Fruit fly (Drosophila melanogaster) whole organism, wandering third instar larva: ENCODE data around the gene Srlp.

Experiments used
- Abd-B ChIP-seq: fragments of >200 bp; optimal IDR thresholded peaks from 2 replicates; lab custom pipeline; 2017; ENCODE audit warnings: missing biosample characterization, missing genetic modification characterization
- CG32264 ChIP-seq: fragments of 200-800 bp; sonication (Bioruptor generic); optimal IDR thresholded peaks from 2 replicates; lab custom pipeline; 2016; ENCODE audit warnings: missing biosample characterization, missing genetic modification characterization
- CG9705 ChIP-seq: fragments of 200-800 bp; sonication (Bioruptor generic); optimal IDR thresholded peaks from 2 replicates; lab custom pipeline; 2018; ENCODE audit warnings: missing biosample characterization, mild to moderate bottlenecking, missing genetic modification characterization
- CrebA ChIP-seq: fragments of 200-800 bp; sonication (Bioruptor generic); optimal IDR thresholded peaks from 2 replicates; lab custom pipeline; 2016; ENCODE audit warnings: missing biosample characterization, mild to moderate bottlenecking, missing genetic modification characterization, borderline replicate concordance
- Dfd ChIP-seq: fragments of >200 bp; optimal IDR thresholded peaks from 2 replicates; lab custom pipeline; 2017; ENCODE audit warnings: missing biosample characterization, missing genetic modification characterization
- Dif ChIP-seq: fragments of 200-275, 200-300 bp; sonication (Bioruptor generic); optimal IDR thresholded peaks from 2 replicates; lab custom pipeline; 2018; ENCODE audit warnings: missing biosample characterization, missing genetic modification characterization; ENCODE audit not compliant: partially characterized antibody
- GATAd ChIP-seq: sonication (Bioruptor generic); optimal IDR thresholded peaks from 2 replicates; lab custom pipeline; 2016; ENCODE audit warnings: missing biosample characterization, missing genetic modification characterization
- HLH106 ChIP-seq: fragments of 200-800 bp; optimal IDR thresholded peaks from 3 replicates; lab custom pipeline; 2019; ENCODE audit warnings: missing biosample characterization, mild to moderate bottlenecking, missing genetic modification characterization, moderate library complexity
- Hnf4 ChIP-seq: fragments of 200-800 bp; sonication (Bioruptor generic); optimal IDR thresholded peaks from 2 replicates; lab custom pipeline; 2016; ENCODE audit warnings: missing biosample characterization, mild to moderate bottlenecking, missing genetic modification characterization
- Hr78 ChIP-seq: fragments of >200 bp; optimal IDR thresholded peaks from 2 replicates; lab custom pipeline; 2017; ENCODE audit warnings: missing biosample characterization, missing genetic modification characterization
- Hr83 ChIP-seq: fragments of 200-300 bp; sonication (Bioruptor generic); optimal IDR thresholded peaks from 2 replicates; lab custom pipeline; 2016; ENCODE audit warnings: missing biosample characterization, mild to moderate bottlenecking, missing genetic modification characterization, moderate library complexity; ENCODE audit not compliant: poor library complexity, severe bottlenecking
- Jra ChIP-seq: sonication (Bioruptor generic); optimal IDR thresholded peaks from 2 replicates; lab custom pipeline; 2016; ENCODE audit warnings: missing biosample characterization, missing genetic modification characterization
- Mio ChIP-seq: sonication (Bioruptor generic); optimal IDR thresholded peaks from 2 replicates; lab custom pipeline; 2016; ENCODE audit warnings: missing biosample characterization, missing genetic modification characterization
- Myc ChIP-seq: fragments of >200 bp; optimal IDR thresholded peaks from 2 replicates; lab custom pipeline; 2017
- N ChIP-seq: fragments of >200 bp; optimal IDR thresholded peaks from 2 replicates; lab custom pipeline; 2018; ENCODE audit warnings: missing biosample characterization, missing external identifiers, missing genetic modification characterization
- OdsH ChIP-seq: fragments of 200-800 bp; sonication (Bioruptor generic); optimal IDR thresholded peaks from 2 replicates; lab custom pipeline; 2016; ENCODE audit warnings: missing biosample characterization, mild to moderate bottlenecking, missing genetic modification characterization
- Rel ChIP-seq, 2 experiments: fragments of 200-800 bp; sonication (Bioruptor generic) in 1 of 2; optimal IDR thresholded peaks; 2 replicates in 1 of 2; 3 replicates in 1 of 2; lab custom pipeline; 2016 to 2019; ENCODE audit warnings: mild to moderate bottlenecking in 2 of 2, missing biosample characterization in 2 of 2, missing genetic modification characterization in 2 of 2, moderate library complexity in 1 of 2
- Sp1 ChIP-seq: fragments of 200-800 bp; sonication (Bioruptor generic); optimal IDR thresholded peaks from 3 replicates; lab custom pipeline; 2019; ENCODE audit warnings: missing biosample characterization, mild to moderate bottlenecking, missing genetic modification characterization, moderate library complexity
- Vsx2 ChIP-seq: fragments of 200-300, 225-300 bp; sonication (Bioruptor generic); optimal IDR thresholded peaks from 2 replicates; lab custom pipeline; 2018; ENCODE audit warnings: missing biosample characterization, missing genetic modification characterization; ENCODE audit not compliant: partially characterized antibody
- br ChIP-seq: fragments of 200-800 bp; sonication (Bioruptor generic); optimal IDR thresholded peaks from 2 replicates; lab custom pipeline; 2016; ENCODE audit warnings: missing biosample characterization, missing genetic modification characterization
- brk ChIP-seq: fragments of 200-800 bp; sonication (Bioruptor generic); optimal IDR thresholded peaks from 2 replicates; lab custom pipeline; 2016; ENCODE audit warnings: missing biosample characterization, mild to moderate bottlenecking, missing genetic modification characterization
- dl ChIP-seq, 2 experiments: fragments of 175-275, 200-275 bp in 1 of 2; fragments of 200-275 bp in 1 of 2; sonication (Bioruptor generic); optimal IDR thresholded peaks; lab custom pipeline; 2018; ENCODE audit warnings: mild to moderate bottlenecking in 2 of 2, missing biosample characterization in 2 of 2, missing genetic modification characterization in 2 of 2, moderate library complexity in 2 of 2; ENCODE audit not compliant: partially characterized antibody in 2 of 2, insufficient read depth in 1 of 2
- dmrt93B ChIP-seq: fragments of 200-800 bp; sonication (Bioruptor generic); optimal IDR thresholded peaks from 2 replicates; lab custom pipeline; 2018; ENCODE audit warnings: missing biosample characterization, mild to moderate bottlenecking, missing genetic modification characterization
- dsf ChIP-seq: sonication (Bioruptor generic); optimal IDR thresholded peaks from 2 replicates; lab custom pipeline; 2016; ENCODE audit warnings: missing biosample characterization, missing genetic modification characterization, borderline replicate concordance
- ey ChIP-seq: fragments of 200-800 bp; sonication (Bioruptor generic); optimal IDR thresholded peaks from 2 replicates; lab custom pipeline; 2016; ENCODE audit warnings: missing biosample characterization, missing genetic modification characterization
- foxo ChIP-seq, 2 experiments: fragments of 200-800 bp; sonication (Bioruptor generic); optimal IDR thresholded peaks; 2 replicates in 1 of 2; 3 replicates in 1 of 2; lab custom pipeline; 2016 to 2017; ENCODE audit warnings: missing biosample characterization in 2 of 2, missing genetic modification characterization in 2 of 2
- fru ChIP-seq: fragments of 200-800 bp; sonication (Bioruptor generic); optimal IDR thresholded peaks from 3 replicates; lab custom pipeline; 2016; ENCODE audit warnings: missing biosample characterization, mild to moderate bottlenecking, missing genetic modification characterization
- h ChIP-seq: fragments of 200-800 bp; sonication (Bioruptor generic); optimal IDR thresholded peaks from 3 replicates; lab custom pipeline; 2016; ENCODE audit warnings: missing biosample characterization, mild to moderate bottlenecking, missing genetic modification characterization
- jim ChIP-seq: fragments of 175-275, 200-325 bp; sonication (Bioruptor generic); optimal IDR thresholded peaks from 2 replicates; lab custom pipeline; 2016; ENCODE audit warnings: missing biosample characterization, mild to moderate bottlenecking, missing genetic modification characterization
- lola ChIP-seq: fragments of >200 bp; optimal IDR thresholded peaks from 2 replicates; lab custom pipeline; 2017; ENCODE audit warnings: missing biosample characterization, missing genetic modification characterization
- pan ChIP-seq: fragments of >200 bp; optimal IDR thresholded peaks from 2 replicates; lab custom pipeline; 2017
- rgr ChIP-seq: fragments of 200-800 bp; sonication (Bioruptor generic); optimal IDR thresholded peaks from 3 replicates; lab custom pipeline; 2016; ENCODE audit warnings: missing biosample characterization, mild to moderate bottlenecking, missing genetic modification characterization
- sage ChIP-seq: fragments of 200-800 bp; sonication (Bioruptor generic); optimal IDR thresholded peaks from 2 replicates; lab custom pipeline; 2016; ENCODE audit warnings: missing biosample characterization, mild to moderate bottlenecking, missing genetic modification characterization
- sv ChIP-seq: fragments of 200-800 bp; sonication (Bioruptor generic); optimal IDR thresholded peaks from 3 replicates; lab custom pipeline; 2016; ENCODE audit warnings: missing biosample characterization, missing genetic modification characterization
- usp ChIP-seq: fragments of >200 bp; optimal IDR thresholded peaks from 2 replicates; lab custom pipeline; 2017; ENCODE audit warnings: missing biosample characterization, missing genetic modification characterization
- woc ChIP-seq: sonication (Bioruptor generic); optimal IDR thresholded peaks from 2 replicates; lab custom pipeline; 2016; ENCODE audit warnings: missing biosample characterization, mild to moderate bottlenecking, missing genetic modification characterization

Gene Srlp

dm6 chr3R:12439401-12440143 is 5.7 kb downstream of the Srlp start, which contains the start of gene Desat1:
Gene Desat1 (plus strand): TSS chr3R:12439600.
- TF ChIP-seq fru (GFP tag; lab: Kevin White, UChicago) (no peak), OdsH (no peak), woc (GFP tag; lab: Kevin White, UChicago) (peak; percentile 32), brk (GFP tag; lab: Kevin White, UChicago) (no peak), dsf (GFP tag; lab: Kevin White, UChicago) (peak; percentile 34), Jra (peak; percentile 34), sage (GFP tag; lab: Kevin White, UChicago) (no peak), HLH106 (tag; lab: Kevin White, UChicago) (no peak), CG32264 (GFP tag; lab: Kevin White, UChicago) (no peak), rgr (GFP tag; lab: Kevin White, UChicago) (no peak), N (GFP tag; lab: Kevin White, UChicago) (no peak), lola (GFP tag; lab: Kevin White, UChicago) (no peak), GATAd (GFP tag; lab: Kevin White, UChicago) (no peak), Mio (GFP tag; lab: Kevin White, UChicago) (no peak), Rel (GFP tag; optimal IDR thresholded peaks at IDR 0.05; lab: Kevin White, UChicago) (no peak), Rel (tag; optimal IDR thresholded peaks at IDR 0.05; lab: Kevin White, UChicago) (no peak), h (GFP tag; lab: Kevin White, UChicago) (no peak), br (no peak), foxo (GFP tag; optimal IDR thresholded peaks at IDR 0.05; lab: Kevin White, UChicago) (no peak), Vsx2 (GFP tag; lab: Kevin White, UChicago) (no peak), Dfd (GFP tag; lab: Kevin White, UChicago) (no peak), ey (GFP tag; lab: Kevin White, UChicago) (no peak)

- TF ChIP-seq Hnf4 (GFP tag; lab: Kevin White, UChicago): peak; percentile 1
- peak; percentile 20 for TF ChIP-seq fru (GFP tag; lab: Kevin White, UChicago)
- TF ChIP-seq woc (GFP tag; lab: Kevin White, UChicago): peak; percentile 19
- TF ChIP-seq ey (GFP tag; lab: Kevin White, UChicago): no peak
- no peak for TF ChIP-seq Abd-B (GFP tag; lab: Kevin White, UChicago)
- TF ChIP-seq usp (GFP tag; lab: Kevin White, UChicago): no peak
- no peak for TF ChIP-seq Hr78
- TF ChIP-seq rgr (GFP tag; lab: Kevin White, UChicago): peak; percentile 60
- TF ChIP-seq pan (lab: Kevin White, UChicago): no peak
- no peak for TF ChIP-seq Rel (GFP tag; optimal IDR thresholded peaks at IDR 0.05; lab: Kevin White, UChicago)
- peak; percentile 95 for TF ChIP-seq Rel (tag; optimal IDR thresholded peaks at IDR 0.05; lab: Kevin White, UChicago)
- no peak for TF ChIP-seq sv
- no peak for TF ChIP-seq sage (GFP tag; lab: Kevin White, UChicago)
- peak; percentile 63 for TF ChIP-seq h (GFP tag; lab: Kevin White, UChicago)
- peak; percentile 55 for TF ChIP-seq Hr83 (GFP tag; lab: Kevin White, UChicago)
- TF ChIP-seq Dif (GFP tag; lab: Kevin White, UChicago): peak; percentile 11
- no peak for TF ChIP-seq jim (GFP tag; lab: Kevin White, UChicago)
- no peak for TF ChIP-seq lola (GFP tag; lab: Kevin White, UChicago)
- TF ChIP-seq Jra: no peak
- peak; percentile 31 for TF ChIP-seq Sp1 (GFP tag; lab: Kevin White, UChicago)
- peak in 1 of 2 experiments; percentile 16 for TF ChIP-seq foxo (GFP tag; optimal IDR thresholded peaks at IDR 0.05; lab: Kevin White, UChicago)
Measured at dm6 chr3R:12441008-12441606, 7.2 kb downstream of the Srlp start.

dm6 chr3R:12442601-12443533 is 9.0 kb downstream of the Srlp start:
- TF ChIP-seq CG9705 (GFP tag; lab: Kevin White, UChicago) (peak; percentile 45), woc (GFP tag; lab: Kevin White, UChicago) (peak; percentile 37), foxo (GFP tag; optimal IDR thresholded peaks at IDR 0.05; lab: Kevin White, UChicago) (peak in 1 of 2 experiments; percentile 82), N (GFP tag; lab: Kevin White, UChicago) (no peak), CrebA (GFP tag; lab: Kevin White, UChicago) (no peak), Mio (GFP tag; lab: Kevin White, UChicago) (no peak), fru (GFP tag; lab: Kevin White, UChicago) (peak; percentile 77), CG32264 (GFP tag; lab: Kevin White, UChicago) (no peak), Abd-B (GFP tag; lab: Kevin White, UChicago) (no peak), usp (GFP tag; lab: Kevin White, UChicago) (no peak), sage (GFP tag; lab: Kevin White, UChicago) (no peak), dl (GFP tag; optimal IDR thresholded peaks at IDR 0.05; lab: Kevin White, UChicago; ENCODE audit: insufficient read depth in 1 of 2, partially characterized antibody in 2 of 2) (no peak), pan (lab: Kevin White, UChicago) (no peak), Hr83 (GFP tag; lab: Kevin White, UChicago) (peak; percentile 56), Jra (peak; percentile 63), Hnf4 (GFP tag; lab: Kevin White, UChicago) (peak; percentile 38), dmrt93B (peak; percentile 44), sv (no peak), jim (GFP tag; lab: Kevin White, UChicago) (no peak), Myc (lab: Kevin White, UChicago) (no peak), br (peak; percentile 64), Hr78 (no peak), Dfd (GFP tag; lab: Kevin White, UChicago) (no peak), brk (GFP tag; lab: Kevin White, UChicago) (peak; percentile 78), dsf (GFP tag; lab: Kevin White, UChicago) (peak; percentile 28)
